Fruit fly (Drosophila melanogaster): Measurements from ENCODE around the gene Vps60.

dm6 chr3L:17651717-17652651 lies 30.6 kb upstream of the Vps60 start:
- TF ChIP-seq Doc2 (GFP tag; IDR thresholded peaks at IDR 0.05) (no peak), CG4617 (GFP tag; optimal IDR thresholded peaks at IDR 0.05; ENCODE audit: borderline replicate concordance) (no peak)

Data from whole organism, embryonic.